Fruit fly (Drosophila melanogaster) whole organism, embryonic: ENCODE results near the gene CG14431.

Experiments
- Atf3 ChIP-seq: fragments of 200-800 bp; sonication (Bioruptor generic); optimal IDR thresholded peaks from 3 replicates; lab custom pipeline; 2016; ENCODE audit warnings: missing biosample characterization, missing genetic modification characterization
- CG10209 ChIP-seq: fragments of 200-800 bp; sonication (Bioruptor generic); optimal IDR thresholded peaks from 3 replicates; lab custom pipeline; 2017; ENCODE audit warnings: missing biosample characterization, mild to moderate bottlenecking, missing genetic modification characterization, missing genetic modification reagents
- CG11695 ChIP-seq: fragments of 200-800 bp; sonication (Bioruptor generic); IDR thresholded peaks from 3 replicates; pipeline ENCODE4 v1.3.6; 2022; ENCODE audit warnings: missing biosample characterization, missing genetic modification characterization
- CG12104 ChIP-seq: fragments of 200-800 bp; sonication (Bioruptor generic); optimal IDR thresholded peaks from 3 replicates; lab custom pipeline; 2016; ENCODE audit warnings: missing biosample characterization, missing genetic modification characterization
- CG12769 ChIP-seq: fragments of 200-800 bp; sonication (Bioruptor generic); optimal IDR thresholded peaks from 2 replicates; lab custom pipeline; 2019; ENCODE audit warnings: missing biosample characterization, mild to moderate bottlenecking, missing genetic modification characterization, moderate library complexity
- CG14965 ChIP-seq: fragments of 200-800 bp; sonication (Bioruptor generic); optimal IDR thresholded peaks from 2 replicates; lab custom pipeline; 2016; ENCODE audit warnings: missing biosample characterization, missing genetic modification characterization, borderline replicate concordance
- CG16863 ChIP-seq: fragments of 200-800 bp; sonication (Bioruptor generic); optimal IDR thresholded peaks from 3 replicates; lab custom pipeline; 2016; ENCODE audit warnings: missing biosample characterization, missing genetic modification characterization
- CG17328 ChIP-seq: fragments of 200-800 bp; sonication (Bioruptor generic); IDR thresholded peaks from 2 replicates; pipeline ENCODE4 v1.3.6; 2022; ENCODE audit warnings: missing biosample characterization, missing genetic modification characterization
- CG2202 ChIP-seq: fragments of 200-800 bp; sonication (Bioruptor generic); optimal IDR thresholded peaks from 2 replicates; lab custom pipeline; 2018; ENCODE audit warnings: missing biosample characterization, mild to moderate bottlenecking, missing genetic modification characterization
- CG33213 ChIP-seq: fragments of 200-800 bp; sonication (Bioruptor generic); optimal IDR thresholded peaks from 3 replicates; lab custom pipeline; 2016; ENCODE audit warnings: missing biosample characterization, missing genetic modification characterization
- CG34376 ChIP-seq: fragments of 200-800 bp; sonication (Bioruptor generic); optimal IDR thresholded peaks from 2 replicates; lab custom pipeline; 2018; ENCODE audit warnings: missing biosample characterization, mild to moderate bottlenecking, missing genetic modification characterization
- CG42726 ChIP-seq: fragments of 200-800 bp; sonication (Bioruptor generic); IDR thresholded peaks from 2 replicates; pipeline ENCODE4 v1.3.6; 2022; ENCODE audit warnings: missing biosample characterization, missing genetic modification characterization; ENCODE audit not compliant: partially characterized antibody
- CG4328 ChIP-seq: fragments of 200-800 bp; sonication (Bioruptor generic); optimal IDR thresholded peaks from 3 replicates; lab custom pipeline; 2017; ENCODE audit warnings: missing biosample characterization, missing genetic modification reagents, missing genetic modification characterization
- CG4617 ChIP-seq: fragments of 200-800 bp; sonication (Bioruptor generic); optimal IDR thresholded peaks from 3 replicates; lab custom pipeline; 2016; ENCODE audit warnings: missing biosample characterization, missing genetic modification characterization, borderline replicate concordance
- CG6765 ChIP-seq: fragments of 200-800 bp; sonication (Bioruptor generic); optimal IDR thresholded peaks from 3 replicates; lab custom pipeline; 2017; ENCODE audit warnings: missing biosample characterization, mild to moderate bottlenecking, missing genetic modification characterization
- CG6791 ChIP-seq: fragments of 200-800 bp; sonication (Bioruptor generic); IDR thresholded peaks from 3 replicates; pipeline ENCODE4 v1.3.6; 2022; ENCODE audit warnings: missing biosample characterization, missing genetic modification characterization; ENCODE audit not compliant: partially characterized antibody
- CG6854 ChIP-seq: fragments of 200-800 bp; sonication (Bioruptor generic); optimal IDR thresholded peaks from 3 replicates; lab custom pipeline; 2017; ENCODE audit warnings: missing biosample characterization, mild to moderate bottlenecking, missing genetic modification characterization
- CG7372 ChIP-seq: fragments of 200-800 bp; sonication (Bioruptor generic); IDR thresholded peaks from 2 replicates; pipeline ENCODE4 v1.3.6; 2022; ENCODE audit warnings: missing biosample characterization, missing genetic modification characterization
- CG7745 ChIP-seq: fragments of 200-800 bp; sonication (Bioruptor generic); optimal IDR thresholded peaks from 2 replicates; lab custom pipeline; 2018; ENCODE audit warnings: missing biosample characterization, mild to moderate bottlenecking, missing genetic modification characterization, moderate library complexity
- CG7987 ChIP-seq: fragments of 200-800 bp; sonication (Bioruptor generic); optimal IDR thresholded peaks from 2 replicates; lab custom pipeline; 2018; ENCODE audit warnings: missing biosample characterization, mild to moderate bottlenecking, missing genetic modification characterization, moderate library complexity
- CG8359 ChIP-seq: fragments of 200-800 bp; sonication (Bioruptor generic); optimal IDR thresholded peaks from 2 replicates; lab custom pipeline; 2017; ENCODE audit warnings: missing biosample characterization, mild to moderate bottlenecking, missing genetic modification characterization, borderline replicate concordance
- CG8944 ChIP-seq: fragments of 200-800 bp; sonication (Bioruptor generic); optimal IDR thresholded peaks from 3 replicates; lab custom pipeline; 2016; ENCODE audit warnings: missing biosample characterization, missing genetic modification characterization
- Chrac-16 ChIP-seq: fragments of 200-800 bp; sonication (Bioruptor generic); optimal IDR thresholded peaks from 3 replicates; lab custom pipeline; 2016; ENCODE audit warnings: missing biosample characterization, missing genetic modification characterization
- D19B ChIP-seq: fragments of 200-800 bp; sonication (Bioruptor generic); optimal IDR thresholded peaks from 2 replicates; lab custom pipeline; 2017; ENCODE audit warnings: missing biosample characterization, mild to moderate bottlenecking, missing genetic modification characterization
- E2f1 ChIP-seq: fragments of 200-800 bp; sonication (Bioruptor generic); IDR thresholded peaks from 2 replicates; pipeline ENCODE4 v1.3.6; 2022; ENCODE audit warnings: missing biosample characterization, missing genetic modification characterization
- HHEX ChIP-seq: fragments of 200-800 bp; sonication (Bioruptor generic); optimal IDR thresholded peaks from 3 replicates; lab custom pipeline; 2017; ENCODE audit warnings: missing biosample characterization, mild to moderate bottlenecking, missing genetic modification characterization, missing genetic modification reagents
- HLH4C ChIP-seq: fragments of 200-800 bp; sonication (Bioruptor generic); IDR thresholded peaks from 3 replicates; pipeline ENCODE4 v1.3.6; 2022; ENCODE audit warnings: missing biosample characterization, missing genetic modification characterization; ENCODE audit not compliant: partially characterized antibody
- HLHmδ ChIP-seq: fragments of 200-800 bp; sonication (Bioruptor generic); optimal IDR thresholded peaks from 2 replicates; lab custom pipeline; 2018; ENCODE audit warnings: missing biosample characterization, mild to moderate bottlenecking, missing genetic modification characterization, moderate library complexity
- HmgZ ChIP-seq: fragments of 200-800 bp; sonication (Bioruptor generic); optimal IDR thresholded peaks from 2 replicates; lab custom pipeline; 2018; ENCODE audit warnings: missing biosample characterization, mild to moderate bottlenecking, missing genetic modification characterization
- Hr3 ChIP-seq: fragments of 200-800 bp; sonication (Bioruptor generic); optimal IDR thresholded peaks from 3 replicates; lab custom pipeline; 2016; ENCODE audit warnings: missing biosample characterization, missing genetic modification characterization
- Jarid2 ChIP-seq: fragments of 200-800 bp; sonication (Bioruptor generic); optimal IDR thresholded peaks from 3 replicates; lab custom pipeline; 2017; ENCODE audit warnings: mild to moderate bottlenecking, missing biosample characterization, missing genetic modification reagents, missing genetic modification characterization
- Mes4 ChIP-seq: fragments of 200-800 bp; sonication (Bioruptor generic); optimal IDR thresholded peaks from 2 replicates; lab custom pipeline; 2016; ENCODE audit warnings: missing biosample characterization, missing genetic modification characterization
- ab ChIP-seq: fragments of 200-800 bp; sonication (Bioruptor generic); optimal IDR thresholded peaks from 2 replicates; lab custom pipeline; 2016; ENCODE audit warnings: missing biosample characterization, missing genetic modification characterization
- ap ChIP-seq: fragments of 200-800 bp; sonication (Bioruptor generic); IDR thresholded peaks from 2 replicates; pipeline ENCODE4 v1.3.6; 2022; ENCODE audit warnings: missing biosample characterization, missing genetic modification characterization
- ash1 ChIP-seq: fragments of 200-800 bp; sonication (Bioruptor generic); optimal IDR thresholded peaks from 2 replicates; lab custom pipeline; 2018; ENCODE audit warnings: missing biosample characterization, mild to moderate bottlenecking, missing genetic modification characterization
- chm ChIP-seq: fragments of 200-800 bp; sonication (Bioruptor generic); IDR thresholded peaks from 2 replicates; pipeline ENCODE4 v1.3.6; 2022; ENCODE audit warnings: missing biosample characterization, missing genetic modification characterization
- crol ChIP-seq: fragments of 200-800 bp; sonication (Bioruptor generic); IDR thresholded peaks from 2 replicates; pipeline ENCODE4 v1.3.6; 2022; ENCODE audit warnings: missing biosample characterization, missing genetic modification characterization
- fd102C ChIP-seq: fragments of 200-800 bp; sonication (Bioruptor generic); optimal IDR thresholded peaks from 2 replicates; lab custom pipeline; 2018; ENCODE audit warnings: missing biosample characterization, mild to moderate bottlenecking, missing genetic modification characterization, moderate library complexity
- fd96Cb ChIP-seq: fragments of 200-800 bp; sonication (Bioruptor generic); optimal IDR thresholded peaks from 2 replicates; lab custom pipeline; 2018; ENCODE audit warnings: missing biosample characterization, mild to moderate bottlenecking, missing genetic modification characterization, moderate library complexity
- gcm2 ChIP-seq: fragments of 200-800 bp; sonication (Bioruptor generic); optimal IDR thresholded peaks from 2 replicates; lab custom pipeline; 2016; ENCODE audit warnings: missing biosample characterization, missing genetic modification characterization
- gt ChIP-seq: fragments of 200-800 bp; sonication (Bioruptor generic); IDR thresholded peaks from 2 replicates; pipeline ENCODE4 v1.3.6; 2022; ENCODE audit warnings: missing biosample characterization, missing genetic modification characterization
- nerfin-1 ChIP-seq: fragments of 200-800 bp; sonication (Bioruptor generic); optimal IDR thresholded peaks from 3 replicates; lab custom pipeline; 2019; ENCODE audit warnings: missing biosample characterization, mild to moderate bottlenecking, missing genetic modification characterization, moderate library complexity
- pan ChIP-seq, 4 experiments: fragments of >200 bp in 3 of 4; fragments of 200-800 bp in 1 of 4; sonication (Bioruptor generic) in 1 of 4; optimal IDR thresholded peaks in 3 of 4; IDR thresholded peaks in 1 of 4; 2 replicates each; pipeline versions ENCODE4 v1.3.6 to Lab custom; 2017 to 2022; ENCODE audit warnings: missing biosample characterization in 2 of 4, missing genetic modification characterization in 2 of 4, mixed read lengths in 1 of 4
- pita ChIP-seq: fragments of 200-800 bp; sonication (Bioruptor generic); optimal IDR thresholded peaks from 2 replicates; lab custom pipeline; 2017; ENCODE audit warnings: missing biosample characterization, mild to moderate bottlenecking, missing genetic modification characterization
- stc ChIP-seq: fragments of 200-800 bp; sonication (Bioruptor generic); IDR thresholded peaks from 2 replicates; pipeline ENCODE4 v1.3.6; 2022; ENCODE audit warnings: missing biosample characterization, missing genetic modification characterization
- tna ChIP-seq: fragments of 200-800 bp; sonication (Bioruptor generic); IDR thresholded peaks from 2 replicates; pipeline ENCODE4 v1.3.6; 2022; ENCODE audit warnings: missing biosample characterization, missing genetic modification characterization; ENCODE audit not compliant: partially characterized antibody
- twi ChIP-seq: fragments of 200-800 bp; optimal IDR thresholded peaks from 2 replicates; lab custom pipeline; 2019; ENCODE audit warnings: missing biosample characterization, mild to moderate bottlenecking, missing genetic modification characterization, moderate library complexity
- vnd ChIP-seq: fragments of 200-800 bp; sonication (Bioruptor generic); IDR thresholded peaks from 3 replicates; pipeline ENCODE4 v1.3.6; 2022; ENCODE audit warnings: missing biosample characterization, missing genetic modification characterization; ENCODE audit not compliant: partially characterized antibody
- z ChIP-seq: fragments of 200-800 bp; sonication (Bioruptor generic); IDR thresholded peaks from 3 replicates; pipeline ENCODE4 v1.3.6; 2022; ENCODE audit warnings: missing biosample characterization, missing genetic modification characterization
- zen ChIP-seq: fragments of 200-800 bp; sonication (Bioruptor generic); optimal IDR thresholded peaks from 3 replicates; lab custom pipeline; 2018; ENCODE audit warnings: missing biosample characterization, mild to moderate bottlenecking, missing genetic modification characterization, moderate library complexity

CG14431 gene

DNA sequence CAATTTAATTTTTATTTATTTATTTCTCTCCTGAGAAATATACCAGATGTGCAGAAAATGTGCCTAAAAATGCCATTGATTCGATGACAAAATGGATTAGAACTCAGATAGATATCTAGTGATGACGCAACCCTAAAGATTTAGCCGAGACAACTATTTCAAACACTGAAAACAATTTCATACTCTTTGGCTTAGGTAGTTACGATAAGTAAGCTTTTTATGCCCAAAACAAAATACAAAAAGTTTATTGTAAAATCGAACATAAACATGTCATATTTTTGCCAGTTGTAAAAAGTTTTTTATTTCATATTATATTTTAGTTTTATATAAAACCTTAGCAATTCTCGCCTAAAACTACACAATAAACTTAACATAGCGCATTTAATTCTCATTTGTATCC lies 65.3 kb downstream of the CG14431 start, which contains the start of gene CG3040 (continued):
- no peak for TF ChIP-seq CG34376 (GFP tag; lab: Kevin White, UChicago)
- no peak for TF ChIP-seq Atf3 (GFP tag; lab: Kevin White, UChicago)
- TF ChIP-seq E2f1 (GFP tag; lab: Robert Waterston, UW), result peak; percentile 18; the same call in 1 of the 2 replicates
- TF ChIP-seq CG6791 (GFP tag; lab: Robert Waterston, UW), result no peak; the same call in 2 of the 3 replicates
- no peak for TF ChIP-seq gcm2
- TF ChIP-seq vnd (GFP tag; lab: Robert Waterston, UW), result no peak
- TF ChIP-seq HHEX, result no peak
- no peak for TF ChIP-seq ap
- no peak for TF ChIP-seq gt (GFP tag; lab: Robert Waterston, UW)
- TF ChIP-seq fd102C (GFP tag; lab: Kevin White, UChicago), result no peak
- TF ChIP-seq CG6854 (GFP tag; lab: Kevin White, UChicago), result no peak
- no peak for TF ChIP-seq HLHmδ
- peak; percentile 12; the same call in 1 of the 3 replicates for TF ChIP-seq CG11695 (GFP tag; lab: Robert Waterston, UW)
- TF ChIP-seq Hr3 (GFP tag; lab: Kevin White, UChicago), result peak; percentile 32
- no peak for TF ChIP-seq D19B (GFP tag; lab: Kevin White, UChicago)
- TF ChIP-seq pita (GFP tag; lab: Kevin White, UChicago), result peak; percentile 86
- TF ChIP-seq ash1, result no peak
- TF ChIP-seq pan (optimal IDR thresholded peaks at IDR 0.05; lab: Kevin White, UChicago), result no peak
- TF ChIP-seq pan (GFP tag; optimal IDR thresholded peaks at IDR 0.05 in 1 of 2, IDR thresholded peaks at IDR 0.05 in 1 of 2), result no peak
- no peak for TF ChIP-seq nerfin-1 (tag; lab: Kevin White, UChicago)
- TF ChIP-seq CG7372, result no peak
- peak; percentile 31 for TF ChIP-seq zen
- no peak for TF ChIP-seq CG12104 (GFP tag; lab: Kevin White, UChicago)
- no peak for TF ChIP-seq CG7745 (tag; lab: Kevin White, UChicago)
- TF ChIP-seq CG8359 (GFP tag; lab: Kevin White, UChicago), result no peak
- TF ChIP-seq CG6765 (GFP tag; lab: Kevin White, UChicago), result no peak
- TF ChIP-seq crol (GFP tag; lab: Robert Waterston, UW), result no peak
- no peak for TF ChIP-seq HLH4C (GFP tag; lab: Robert Waterston, UW)
- TF ChIP-seq fd96Cb (tag; lab: Kevin White, UChicago), result peak; percentile 10
- TF ChIP-seq Mes4 (GFP tag; lab: Kevin White, UChicago), result no peak
- no peak for TF ChIP-seq tna (GFP tag; lab: Robert Waterston, UW)
- no peak for TF ChIP-seq CG42726 (GFP tag; lab: Robert Waterston, UW)
- TF ChIP-seq stc (GFP tag; lab: Robert Waterston, UW), result peak; percentile 41; the same call in 1 of the 2 replicates
- peak; percentile 29 for TF ChIP-seq Chrac-16
- TF ChIP-seq HmgZ (tag; lab: Kevin White, UChicago), result peak; percentile 66
- no peak for TF ChIP-seq Jarid2
- TF ChIP-seq CG33213, result peak; percentile 39
- no peak for TF ChIP-seq CG17328
- no peak for TF ChIP-seq CG10209 (GFP tag; lab: Kevin White, UChicago)
- no peak for TF ChIP-seq CG16863 (GFP tag; lab: Kevin White, UChicago)
- TF ChIP-seq CG12769 (tag; lab: Kevin White, UChicago), result peak; percentile 41
- TF ChIP-seq CG4617 (GFP tag; lab: Kevin White, UChicago), result peak; percentile 81
- TF ChIP-seq chm, result no peak
- no peak for TF ChIP-seq CG14965 (GFP tag; lab: Kevin White, UChicago)
- no peak for TF ChIP-seq ab
- TF ChIP-seq CG8944 (GFP tag; lab: Kevin White, UChicago), result peak; percentile 1
- no peak for TF ChIP-seq CG4328 (GFP tag; lab: Kevin White, UChicago)
- no peak for TF ChIP-seq CG7987 (GFP tag; lab: Kevin White, UChicago)
- no peak for TF ChIP-seq z (GFP tag; lab: Robert Waterston, UW)
- TF ChIP-seq CG2202 (tag; lab: Kevin White, UChicago), result no peak
- peak; percentile 47 for TF ChIP-seq twi (tag; lab: Kevin White, UChicago)
